Fruit fly (Drosophila melanogaster): ENCODE results near the gene stops.
A peak's percentile ranks its signal among the peaks of the same experiment; 100 is the strongest.

The stops gene

dm6 chr3R:31196731-31197130, 27.8 kb upstream of the stops start, which contains the start of gene CG1544:
TSS of gene CG1544 (plus strand) at chr3R:31196916.
- TF ChIP-seq EcR (GFP tag; optimal IDR thresholded peaks at IDR 0.05) (peak; percentile 40), CG10348 (GFP tag; IDR thresholded peaks at IDR 0.05) (no peak), fd96Ca (GFP tag; IDR thresholded peaks at IDR 0.05) (0 out of 3 replicates have a peak, but pooled peaks have one; percentile 20)

dm6 chr3R:31195695-31196113, 26.8 kb upstream of the stops start, which contains the start of gene mesh:
TSS of gene mesh (minus strand) at chr3R:31195762.
- TF ChIP-seq CG13204 (GFP tag; optimal IDR thresholded peaks at IDR 0.05) (no peak), CG10348 (GFP tag; IDR thresholded peaks at IDR 0.05) (no peak), Pif1B (GFP tag; optimal IDR thresholded peaks at IDR 0.05) (no peak), CG15710 (tag; optimal IDR thresholded peaks at IDR 0.05) (no peak), CG12605 (GFP tag; IDR thresholded peaks at IDR 0.05) (no peak), CG14655 (GFP tag; optimal IDR thresholded peaks at IDR 0.05) (no peak), CG4496 (GFP tag; IDR thresholded peaks at IDR 0.05) (no peak), CG9948 (tag; optimal IDR thresholded peaks at IDR 0.05) (no peak), Pif1A (GFP tag; optimal IDR thresholded peaks at IDR 0.05) (no peak), CG32121 (GFP tag; IDR thresholded peaks at IDR 0.05) (no peak), CG8159 (tag; optimal IDR thresholded peaks at IDR 0.05) (no peak), D1 (tag; optimal IDR thresholded peaks at IDR 0.05) (no peak), rn (GFP tag; IDR thresholded peaks at IDR 0.05) (no peak)

dm6 chr3R:31194627-31195026, 25.7 kb upstream of the stops start:
- TF ChIP-seq CG8301 (tag; optimal IDR thresholded peaks at IDR 0.05) (no peak), CG17806 (tag; optimal IDR thresholded peaks at IDR 0.05) (no peak), CG9948 (tag; optimal IDR thresholded peaks at IDR 0.05) (no peak), Pif1A (GFP tag; optimal IDR thresholded peaks at IDR 0.05) (no peak), rn (GFP tag; IDR thresholded peaks at IDR 0.05) (no peak), CG14655 (GFP tag; optimal IDR thresholded peaks at IDR 0.05) (no peak), EcR (GFP tag; optimal IDR thresholded peaks at IDR 0.05) (no peak), CG12605 (GFP tag; IDR thresholded peaks at IDR 0.05) (no peak), D1 (tag; optimal IDR thresholded peaks at IDR 0.05) (no peak), CG32121 (GFP tag; IDR thresholded peaks at IDR 0.05) (no peak), CG10348 (GFP tag; IDR thresholded peaks at IDR 0.05) (no peak), fd96Ca (GFP tag; IDR thresholded peaks at IDR 0.05) (no peak), CG4496 (GFP tag; IDR thresholded peaks at IDR 0.05) (no peak), CG15710 (tag; optimal IDR thresholded peaks at IDR 0.05) (no peak), gl (tag; optimal IDR thresholded peaks at IDR 0.05) (no peak), CG34367 (tag; optimal IDR thresholded peaks at IDR 0.05) (no peak)

- TF ChIP-seq CG10348 (GFP tag; IDR thresholded peaks at IDR 0.05) (no peak), CG8301 (tag; optimal IDR thresholded peaks at IDR 0.05) (no peak), CG8159 (tag; optimal IDR thresholded peaks at IDR 0.05) (no peak), EcR (GFP tag; optimal IDR thresholded peaks at IDR 0.05) (no peak), CG15710 (tag; optimal IDR thresholded peaks at IDR 0.05) (no peak), Snoo (tag; optimal IDR thresholded peaks at IDR 0.05) (no peak), Ets98B (GFP tag; IDR thresholded peaks at IDR 0.05) (no peak), Pif1B (GFP tag; optimal IDR thresholded peaks at IDR 0.05) (no peak), CG14655 (GFP tag; optimal IDR thresholded peaks at IDR 0.05) (no peak), CG12605 (GFP tag; IDR thresholded peaks at IDR 0.05) (no peak), CG9948 (tag; optimal IDR thresholded peaks at IDR 0.05) (no peak), fd96Ca (GFP tag; IDR thresholded peaks at IDR 0.05) (no peak), CG17806 (tag; optimal IDR thresholded peaks at IDR 0.05) (no peak), CG4496 (GFP tag; IDR thresholded peaks at IDR 0.05) (no peak), CG13204 (GFP tag; optimal IDR thresholded peaks at IDR 0.05) (no peak), Pif1A (GFP tag; optimal IDR thresholded peaks at IDR 0.05) (no peak), rn (GFP tag; IDR thresholded peaks at IDR 0.05) (no peak), gl (tag; optimal IDR thresholded peaks at IDR 0.05) (no peak), CG32121 (GFP tag; IDR thresholded peaks at IDR 0.05) (no peak), CG34367 (tag; optimal IDR thresholded peaks at IDR 0.05) (no peak)
Measured at dm6 chr3R:31193062-31193461, 24.2 kb upstream of the stops start, which contains the start of gene bnk. TSS of gene bnk (plus strand) at chr3R:31193362.

dm6 chr3R:31181816-31182215, 12.9 kb upstream of the stops start:
- TF ChIP-seq CG17806 (tag; optimal IDR thresholded peaks at IDR 0.05), result no peak
- no peak for TF ChIP-seq D1 (tag; optimal IDR thresholded peaks at IDR 0.05)
- no peak for TF ChIP-seq gl (tag; optimal IDR thresholded peaks at IDR 0.05)
- no peak for TF ChIP-seq fd96Ca (GFP tag; IDR thresholded peaks at IDR 0.05)
- TF ChIP-seq Snoo (tag; optimal IDR thresholded peaks at IDR 0.05), result no peak
- TF ChIP-seq CG8301 (tag; optimal IDR thresholded peaks at IDR 0.05), result no peak
- no peak for TF ChIP-seq CG32121 (GFP tag; IDR thresholded peaks at IDR 0.05)
- TF ChIP-seq CG4496 (GFP tag; IDR thresholded peaks at IDR 0.05), result no peak
- no peak for TF ChIP-seq CG8159 (tag; optimal IDR thresholded peaks at IDR 0.05)
- no peak for TF ChIP-seq CG14655 (GFP tag; optimal IDR thresholded peaks at IDR 0.05)
- TF ChIP-seq CG10348 (GFP tag; IDR thresholded peaks at IDR 0.05), result no peak
- no peak for TF ChIP-seq CG13204 (GFP tag; optimal IDR thresholded peaks at IDR 0.05)

dm6 chr3R:31168429-31168828, 477 bp downstream of the stops start:
- no peak for TF ChIP-seq EcR (GFP tag; optimal IDR thresholded peaks at IDR 0.05)
- no peak for TF ChIP-seq Ets98B (GFP tag; IDR thresholded peaks at IDR 0.05)
- TF ChIP-seq CG13204 (GFP tag; optimal IDR thresholded peaks at IDR 0.05), result no peak
- no peak for TF ChIP-seq CG12605 (GFP tag; IDR thresholded peaks at IDR 0.05)
- no peak for TF ChIP-seq D1 (tag; optimal IDR thresholded peaks at IDR 0.05)
- no peak for TF ChIP-seq CG14655 (GFP tag; optimal IDR thresholded peaks at IDR 0.05)
- TF ChIP-seq fd96Ca (GFP tag; IDR thresholded peaks at IDR 0.05), result no peak
- no peak for TF ChIP-seq Pif1A (GFP tag; optimal IDR thresholded peaks at IDR 0.05)
- no peak for TF ChIP-seq CG9948 (tag; optimal IDR thresholded peaks at IDR 0.05)
- TF ChIP-seq rn (GFP tag; IDR thresholded peaks at IDR 0.05), result no peak
- no peak for TF ChIP-seq CG34367 (tag; optimal IDR thresholded peaks at IDR 0.05)
- TF ChIP-seq CG8301 (tag; optimal IDR thresholded peaks at IDR 0.05), result no peak
- no peak for TF ChIP-seq gl (tag; optimal IDR thresholded peaks at IDR 0.05)
- TF ChIP-seq CG4496 (GFP tag; IDR thresholded peaks at IDR 0.05), result no peak
- no peak for TF ChIP-seq CG15710 (tag; optimal IDR thresholded peaks at IDR 0.05)

Data from whole organism, pupa.